Fruit fly (Drosophila melanogaster) Kc167 (cell line): ENCODE measurements around the gene lap.

ENCODE experiments used
- Myc ChIP-seq: fragments of >200 bp; optimal IDR thresholded peaks from 2 replicates; lab custom pipeline; 2017; ENCODE audit warnings: missing external identifiers
- Sin3A ChIP-seq: fragments of >200 bp; optimal IDR thresholded peaks from 2 replicates; lab custom pipeline; 2018; ENCODE audit warnings: missing external identifiers
- h ChIP-seq: fragments of >200 bp; optimal IDR thresholded peaks from 3 replicates; lab custom pipeline; 2018; ENCODE audit warnings: missing external identifiers
- insv ChIP-seq: fragments of >200 bp; optimal IDR thresholded peaks from 3 replicates; lab custom pipeline; 2018; ENCODE audit warnings: missing external identifiers
- psq ChIP-seq: fragments of >200 bp; optimal IDR thresholded peaks from 2 replicates; lab custom pipeline; 2017; ENCODE audit warnings: missing external identifiers
- ttk ChIP-seq: sonication (Bioruptor generic); optimal IDR thresholded peaks from 2 replicates; lab custom pipeline; 2017; ENCODE audit warnings: missing external identifiers

- no peak for TF ChIP-seq insv (lab: Kevin White, UChicago)
- TF ChIP-seq h (lab: Kevin White, UChicago), result no peak
- no peak for TF ChIP-seq Myc
- no peak for TF ChIP-seq ttk (lab: Kevin White, UChicago)
- TF ChIP-seq psq (lab: Kevin White, UChicago), result no peak
- no peak for TF ChIP-seq Sin3A
Measured at dm6 chr3R:7171384-7172099, 15.3 kb upstream of the lap start.
